Worm (Caenorhabditis elegans): ENCODE measurements around the gene C55A6.3.

C55A6.3 gene

ce11 chrV:11513432-11513831, at the start of gene C55A6.3:
Gene C55A6.3, minus strand, starts transcription at chrV:11513532.
- TF ChIP-seq flt-1 (GFP tag; IDR thresholded peaks at IDR 0.05) (no peak), ceh-36 (tag; optimal IDR thresholded peaks at IDR 0.05) (no peak), B0310.2 (tag; optimal IDR thresholded peaks at IDR 0.05) (no peak), ama-1 (optimal IDR thresholded peaks at IDR 0.05) (no peak), tra-4 (tag; optimal IDR thresholded peaks at IDR 0.05) (no peak), hmbx-1 (tag; optimal IDR thresholded peaks at IDR 0.05) (no peak), aly-1 (tag; optimal IDR thresholded peaks at IDR 0.05) (no peak), hnd-1 (tag; optimal IDR thresholded peaks at IDR 0.05) (no peak), sea-1 (GFP tag; conservative IDR thresholded peaks at IDR 0.05) (no peak), tbx-37 (GFP tag; conservative IDR thresholded peaks at IDR 0.05) (no peak), scrt-1 (GFP tag; IDR thresholded peaks at IDR 0.05) (no peak)

- TF ChIP-seq scrt-1 (GFP tag; IDR thresholded peaks at IDR 0.05), result no peak
- no peak for TF ChIP-seq ama-1 (optimal IDR thresholded peaks at IDR 0.05)
- no peak for TF ChIP-seq sea-1 (GFP tag; conservative IDR thresholded peaks at IDR 0.05)
- TF ChIP-seq flt-1 (GFP tag; IDR thresholded peaks at IDR 0.05), result no peak
- TF ChIP-seq hnd-1 (tag; optimal IDR thresholded peaks at IDR 0.05), result no peak
- no peak for TF ChIP-seq ceh-13 (GFP tag; optimal IDR thresholded peaks at IDR 0.05)
- no peak for TF ChIP-seq ets-7 (tag; optimal IDR thresholded peaks at IDR 0.05)
- no peak for TF ChIP-seq pes-1 (GFP tag; IDR thresholded peaks at IDR 0.05)
These were observed 49.3 kb upstream of the C55A6.3 start, which contains the start of gene srx-86 for ce11 chrV:11562643-11563042. Gene srx-86, plus strand, starts transcription at chrV:11562943.

- TF ChIP-seq F13C5.2 (tag; optimal IDR thresholded peaks at IDR 0.05) (no peak), flt-1 (GFP tag; IDR thresholded peaks at IDR 0.05) (no peak), ets-7 (tag; optimal IDR thresholded peaks at IDR 0.05) (no peak), tra-4 (tag; optimal IDR thresholded peaks at IDR 0.05) (no peak), B0310.2 (tag; optimal IDR thresholded peaks at IDR 0.05) (no peak), tbx-11 (GFP tag; IDR thresholded peaks at IDR 0.05) (no peak), hmg-4 (GFP tag; optimal IDR thresholded peaks at IDR 0.05) (no peak), hnd-1 (tag; optimal IDR thresholded peaks at IDR 0.05) (no peak), ceh-36 (tag; optimal IDR thresholded peaks at IDR 0.05) (no peak), sea-1 (GFP tag; conservative IDR thresholded peaks at IDR 0.05) (no peak), scrt-1 (GFP tag; IDR thresholded peaks at IDR 0.05) (no peak), aly-1 (tag; optimal IDR thresholded peaks at IDR 0.05) (no peak), hmbx-1 (tag; optimal IDR thresholded peaks at IDR 0.05) (no peak), ama-1 (optimal IDR thresholded peaks at IDR 0.05) (no peak), ceh-13 (GFP tag; optimal IDR thresholded peaks at IDR 0.05) (no peak), pes-1 (GFP tag; IDR thresholded peaks at IDR 0.05) (no peak), tbx-37 (GFP tag; conservative IDR thresholded peaks at IDR 0.05) (no peak)
These were observed 40.9 kb upstream of the C55A6.3 start, which contains the start of gene duo-1 for ce11 chrV:11554260-11554659. Gene duo-1, plus strand, starts transcription at chrV:11554630.

ce11 chrV:11552379-11552778, 39.0 kb upstream of the C55A6.3 start, which contains the start of gene srx-85:
Gene srx-85, plus strand, starts transcription at chrV:11552679.
- TF ChIP-seq sea-1 (GFP tag; conservative IDR thresholded peaks at IDR 0.05), result no peak
- TF ChIP-seq hmbx-1 (tag; optimal IDR thresholded peaks at IDR 0.05), result no peak
- TF ChIP-seq tra-4 (tag; optimal IDR thresholded peaks at IDR 0.05), result no peak
- TF ChIP-seq pes-1 (GFP tag; IDR thresholded peaks at IDR 0.05), result no peak
- no peak for TF ChIP-seq B0310.2 (tag; optimal IDR thresholded peaks at IDR 0.05)
- TF ChIP-seq ceh-13 (GFP tag; optimal IDR thresholded peaks at IDR 0.05), result no peak
- TF ChIP-seq tbx-11 (GFP tag; IDR thresholded peaks at IDR 0.05), result no peak
- TF ChIP-seq ets-7 (tag; optimal IDR thresholded peaks at IDR 0.05), result no peak
- TF ChIP-seq ama-1 (optimal IDR thresholded peaks at IDR 0.05), result no peak
- no peak for TF ChIP-seq flt-1 (GFP tag; IDR thresholded peaks at IDR 0.05)
- no peak for TF ChIP-seq tbx-37 (GFP tag; conservative IDR thresholded peaks at IDR 0.05)
- no peak for TF ChIP-seq F13C5.2 (tag; optimal IDR thresholded peaks at IDR 0.05)
- TF ChIP-seq scrt-1 (GFP tag; IDR thresholded peaks at IDR 0.05), result no peak
- no peak for TF ChIP-seq ceh-36 (tag; optimal IDR thresholded peaks at IDR 0.05)

ce11 chrV:11548914-11549406, 35.6 kb upstream of the C55A6.3 start, which contains the start of the genes F38B7.17 and F38B7.3:
Gene F38B7.17, minus strand, starts transcription at chrV:11548964.
Gene F38B7.3, plus strand, starts transcription at chrV:11549107.
- TF ChIP-seq tbx-37 (GFP tag; conservative IDR thresholded peaks at IDR 0.05), result no peak
- no peak for TF ChIP-seq hmg-4 (GFP tag; optimal IDR thresholded peaks at IDR 0.05)
- TF ChIP-seq sea-1 (GFP tag; conservative IDR thresholded peaks at IDR 0.05), result no peak
- no peak for TF ChIP-seq scrt-1 (GFP tag; IDR thresholded peaks at IDR 0.05)
- TF ChIP-seq ets-7 (tag; optimal IDR thresholded peaks at IDR 0.05), result no peak
- peak; percentile 38 for TF ChIP-seq F13C5.2 (tag; optimal IDR thresholded peaks at IDR 0.05)
- no peak for TF ChIP-seq tbx-11 (GFP tag; IDR thresholded peaks at IDR 0.05)
- no peak for TF ChIP-seq ceh-36 (tag; optimal IDR thresholded peaks at IDR 0.05)
- TF ChIP-seq pes-1 (GFP tag; IDR thresholded peaks at IDR 0.05), result no peak

ce11 chrV:11546795-11547194, 33.5 kb upstream of the C55A6.3 start, which contains the start of gene F38B7.11:
Gene F38B7.11, plus strand, starts transcription at chrV:11547095.
- TF ChIP-seq ceh-13 (GFP tag; optimal IDR thresholded peaks at IDR 0.05), result no peak
- TF ChIP-seq flt-1 (GFP tag; IDR thresholded peaks at IDR 0.05), result no peak
- TF ChIP-seq tbx-37 (GFP tag; conservative IDR thresholded peaks at IDR 0.05), result no peak
- no peak for TF ChIP-seq ceh-36 (tag; optimal IDR thresholded peaks at IDR 0.05)
- TF ChIP-seq aly-1 (tag; optimal IDR thresholded peaks at IDR 0.05), result no peak
- TF ChIP-seq B0310.2 (tag; optimal IDR thresholded peaks at IDR 0.05), result no peak

ce11 chrV:11545227-11545626, 31.9 kb upstream of the C55A6.3 start, which contains the start of gene F38B7.10:
Gene F38B7.10, plus strand, starts transcription at chrV:11545527.
- TF ChIP-seq tbx-11 (GFP tag; IDR thresholded peaks at IDR 0.05) (no peak), hnd-1 (tag; optimal IDR thresholded peaks at IDR 0.05) (no peak), ceh-36 (tag; optimal IDR thresholded peaks at IDR 0.05) (no peak), aly-1 (tag; optimal IDR thresholded peaks at IDR 0.05) (no peak), tbx-37 (GFP tag; conservative IDR thresholded peaks at IDR 0.05) (no peak), hmg-4 (GFP tag; optimal IDR thresholded peaks at IDR 0.05) (no peak), ets-7 (tag; optimal IDR thresholded peaks at IDR 0.05) (no peak), ceh-13 (GFP tag; optimal IDR thresholded peaks at IDR 0.05) (no peak), F13C5.2 (tag; optimal IDR thresholded peaks at IDR 0.05) (no peak), pes-1 (GFP tag; IDR thresholded peaks at IDR 0.05) (no peak), ama-1 (optimal IDR thresholded peaks at IDR 0.05) (no peak), flt-1 (GFP tag; IDR thresholded peaks at IDR 0.05) (no peak), scrt-1 (GFP tag; IDR thresholded peaks at IDR 0.05) (no peak), sea-1 (GFP tag; conservative IDR thresholded peaks at IDR 0.05) (no peak), hmbx-1 (tag; optimal IDR thresholded peaks at IDR 0.05) (no peak), B0310.2 (tag; optimal IDR thresholded peaks at IDR 0.05) (no peak), tra-4 (tag; optimal IDR thresholded peaks at IDR 0.05) (no peak)
